Fruit fly (Drosophila melanogaster): ENCODE results near the gene CG13135.

Gene CG13135

dm6 chr2L:10122671-10123070, at the start of gene CG13135:
Gene CG13135 (minus strand): TSS chr2L:10122771.
- TF ChIP-seq psq (optimal IDR thresholded peaks at IDR 0.05) (no peak), ttk (optimal IDR thresholded peaks at IDR 0.05) (no peak), insv (optimal IDR thresholded peaks at IDR 0.05) (no peak), Sin3A (optimal IDR thresholded peaks at IDR 0.05) (no peak), Myc (optimal IDR thresholded peaks at IDR 0.05) (no peak), h (optimal IDR thresholded peaks at IDR 0.05) (no peak)

dm6 chr2L:10154395-10154794, 31.8 kb upstream of the CG13135 start:
- TF ChIP-seq psq (optimal IDR thresholded peaks at IDR 0.05) (no peak), Sin3A (optimal IDR thresholded peaks at IDR 0.05) (no peak), insv (optimal IDR thresholded peaks at IDR 0.05) (no peak)

dm6 chr2L:10146723-10147475, 24.3 kb upstream of the CG13135 start:
- no peak for TF ChIP-seq psq (optimal IDR thresholded peaks at IDR 0.05)
- TF ChIP-seq Myc (optimal IDR thresholded peaks at IDR 0.05) = no peak
- TF ChIP-seq h (optimal IDR thresholded peaks at IDR 0.05) = no peak
- TF ChIP-seq ttk (optimal IDR thresholded peaks at IDR 0.05) = no peak
- TF ChIP-seq insv (optimal IDR thresholded peaks at IDR 0.05) = no peak
- no peak for TF ChIP-seq Sin3A (optimal IDR thresholded peaks at IDR 0.05)

- TF ChIP-seq ttk (optimal IDR thresholded peaks at IDR 0.05) (no peak), Myc (optimal IDR thresholded peaks at IDR 0.05) (no peak), Sin3A (optimal IDR thresholded peaks at IDR 0.05) (no peak), h (optimal IDR thresholded peaks at IDR 0.05) (no peak), insv (optimal IDR thresholded peaks at IDR 0.05) (no peak), psq (optimal IDR thresholded peaks at IDR 0.05) (no peak)
Measured at dm6 chr2L:10145571-10145970, 23.0 kb upstream of the CG13135 start.

- no peak for TF ChIP-seq psq (optimal IDR thresholded peaks at IDR 0.05)
- no peak for TF ChIP-seq ttk (optimal IDR thresholded peaks at IDR 0.05)
- no peak for TF ChIP-seq insv (optimal IDR thresholded peaks at IDR 0.05)
- TF ChIP-seq Myc (optimal IDR thresholded peaks at IDR 0.05) = no peak
- TF ChIP-seq h (optimal IDR thresholded peaks at IDR 0.05) = no peak
- no peak for TF ChIP-seq Sin3A (optimal IDR thresholded peaks at IDR 0.05)
Measured at dm6 chr2L:10144236-10144953, 21.8 kb upstream of the CG13135 start, which contains the start of gene CG4839. Gene CG4839 (plus strand): TSS chr2L:10144776.

DNA sequence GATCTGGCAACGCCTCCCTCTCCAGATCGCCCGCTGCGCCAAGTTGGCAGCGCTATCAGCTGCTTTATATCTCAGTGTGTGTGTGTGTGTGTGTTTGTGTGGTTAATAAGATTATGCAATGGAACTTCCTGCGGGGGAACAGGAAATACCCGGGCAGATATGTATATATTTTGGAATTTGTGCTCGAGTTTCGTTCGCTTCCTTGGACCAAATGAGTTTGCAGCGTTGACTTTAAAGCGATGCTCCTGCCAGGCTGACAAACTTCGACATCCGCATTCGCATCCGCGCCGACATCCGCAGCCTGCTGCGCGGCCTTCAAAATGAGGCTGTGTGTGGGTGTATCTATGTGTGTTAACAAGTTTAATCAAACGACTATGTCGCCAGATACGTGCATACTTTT, 20.8 kb upstream of the CG13135 start:
- TF ChIP-seq h (optimal IDR thresholded peaks at IDR 0.05) = no peak
- no peak for TF ChIP-seq psq (optimal IDR thresholded peaks at IDR 0.05)
- TF ChIP-seq Myc (optimal IDR thresholded peaks at IDR 0.05) = no peak
- TF ChIP-seq ttk (optimal IDR thresholded peaks at IDR 0.05) = no peak
- no peak for TF ChIP-seq Sin3A (optimal IDR thresholded peaks at IDR 0.05)
- no peak for TF ChIP-seq insv (optimal IDR thresholded peaks at IDR 0.05)

DNA sequence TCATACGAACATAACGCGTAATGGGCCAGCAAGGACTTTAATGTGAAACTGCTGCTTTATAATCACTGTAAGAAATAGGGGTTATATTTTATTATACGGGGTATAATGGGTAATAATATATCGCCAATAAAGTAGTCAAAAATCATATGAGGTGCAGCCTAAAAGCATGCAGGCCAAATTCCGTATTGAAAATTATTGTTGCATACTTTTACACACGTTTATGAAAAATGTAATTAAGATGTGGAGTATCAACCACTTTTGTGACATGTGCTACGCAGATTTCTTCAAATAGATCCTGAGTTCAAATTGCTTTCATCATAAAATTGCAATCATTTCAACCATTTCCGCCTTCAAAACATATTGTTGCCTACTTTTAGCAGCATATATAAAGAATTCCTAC, 8.2 kb upstream of the CG13135 start:
- TF ChIP-seq Sin3A (optimal IDR thresholded peaks at IDR 0.05) = no peak
- TF ChIP-seq ttk (optimal IDR thresholded peaks at IDR 0.05) = no peak
- no peak for TF ChIP-seq h (optimal IDR thresholded peaks at IDR 0.05)
- no peak for TF ChIP-seq psq (optimal IDR thresholded peaks at IDR 0.05)
- no peak for TF ChIP-seq insv (optimal IDR thresholded peaks at IDR 0.05)
- TF ChIP-seq Myc (optimal IDR thresholded peaks at IDR 0.05) = no peak

DNA sequence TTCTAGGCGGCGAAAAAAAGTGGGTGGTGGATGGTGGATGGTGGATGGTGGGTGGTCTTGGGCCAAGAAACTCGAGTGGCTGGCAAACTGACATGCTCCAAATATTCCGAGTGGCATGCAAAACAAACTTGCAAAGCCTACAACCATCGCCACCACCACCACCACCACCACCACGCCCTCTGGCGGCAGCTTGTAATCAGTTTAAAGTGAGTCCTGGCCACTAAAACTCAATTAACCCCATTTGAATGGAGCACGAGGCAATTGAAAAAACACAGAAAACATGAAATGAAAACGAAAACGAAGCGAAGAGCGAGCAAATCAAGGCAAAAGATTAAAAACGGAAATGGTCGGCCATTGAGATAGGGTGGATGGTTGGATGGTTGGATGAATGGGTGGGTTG, 1.4 kb upstream of the CG13135 start:
- no peak for TF ChIP-seq Myc (optimal IDR thresholded peaks at IDR 0.05)

dm6 chr2L:10108749-10109148, 13.8 kb downstream of the CG13135 start:
- no peak for TF ChIP-seq ttk (optimal IDR thresholded peaks at IDR 0.05)
- TF ChIP-seq h (optimal IDR thresholded peaks at IDR 0.05) = no peak
- no peak for TF ChIP-seq psq (optimal IDR thresholded peaks at IDR 0.05)
- no peak for TF ChIP-seq insv (optimal IDR thresholded peaks at IDR 0.05)

- no peak for TF ChIP-seq ttk (optimal IDR thresholded peaks at IDR 0.05)
- no peak for TF ChIP-seq Myc (optimal IDR thresholded peaks at IDR 0.05)
- TF ChIP-seq psq (optimal IDR thresholded peaks at IDR 0.05) = no peak
- no peak for TF ChIP-seq Sin3A (optimal IDR thresholded peaks at IDR 0.05)
- TF ChIP-seq insv (optimal IDR thresholded peaks at IDR 0.05) = no peak
- TF ChIP-seq h (optimal IDR thresholded peaks at IDR 0.05) = no peak
Measured at dm6 chr2L:10096127-10096526, 26.4 kb downstream of the CG13135 start.

DNA sequence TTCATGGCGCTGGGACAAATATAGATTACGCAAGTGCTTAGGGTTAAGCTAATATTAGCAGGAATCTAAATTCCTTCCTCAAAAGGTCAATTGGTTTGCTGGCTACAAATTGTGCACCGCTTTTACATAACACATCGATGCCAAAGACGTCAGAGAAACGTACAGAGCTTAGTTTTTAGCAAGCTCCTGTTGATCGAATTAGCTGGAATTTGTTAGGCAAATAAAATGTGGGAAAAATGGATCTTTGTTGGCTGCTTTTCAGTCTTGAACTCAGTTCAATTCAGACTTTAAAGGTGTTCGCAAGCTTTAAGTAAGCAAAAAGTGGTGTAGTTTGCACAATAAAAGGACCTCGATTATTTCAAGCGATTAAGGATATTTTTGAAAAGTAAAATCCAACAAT, 28.8 kb downstream of the CG13135 start, which contains the start of gene CG34109:
TSS of gene CG34109 (plus strand) at position 301 of the 400 bp plus-strand sequence.
- TF ChIP-seq insv (optimal IDR thresholded peaks at IDR 0.05) (no peak), Sin3A (optimal IDR thresholded peaks at IDR 0.05) (no peak), psq (optimal IDR thresholded peaks at IDR 0.05) (no peak)

DNA sequence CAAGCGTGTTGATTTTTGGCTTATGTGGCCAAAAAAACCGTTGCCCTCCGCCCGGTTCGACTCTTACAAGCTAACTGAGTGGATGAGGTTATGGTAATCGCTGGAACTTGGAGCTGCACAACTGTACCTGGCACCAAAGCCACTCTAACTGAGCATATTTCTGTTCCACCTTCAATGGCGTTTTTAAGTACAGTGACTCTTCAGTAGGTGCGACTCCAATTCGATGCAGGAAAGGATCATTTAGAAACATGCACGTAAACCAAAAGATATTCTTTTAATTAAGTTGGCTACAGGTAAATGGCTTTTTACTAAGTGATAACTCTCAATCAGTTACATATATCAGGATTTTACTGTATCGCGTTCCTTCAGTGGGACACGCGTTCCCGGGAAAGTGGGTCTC, 30.3 kb downstream of the CG13135 start, which contains the start of gene CG13133:
TSS of gene CG13133 (minus strand) at position 101 of the 400 bp plus-strand sequence.
- TF ChIP-seq h (optimal IDR thresholded peaks at IDR 0.05) (no peak), Myc (optimal IDR thresholded peaks at IDR 0.05) (no peak), insv (optimal IDR thresholded peaks at IDR 0.05) (no peak), Sin3A (optimal IDR thresholded peaks at IDR 0.05) (no peak), psq (optimal IDR thresholded peaks at IDR 0.05) (no peak), ttk (optimal IDR thresholded peaks at IDR 0.05) (no peak)

Data from Kc167 (cell line).